Worm (Caenorhabditis elegans): ENCODE measurements around the gene C50B6.7.

The C50B6.7 gene

ce11 chrV:13324933-13325760 lies at the start of gene C50B6.7:
C50B6.7 (minus strand) TSS chrV:13324983.
- TF ChIP-seq ztf-29 (GFP tag; IDR thresholded peaks at IDR 0.05) (no peak), flt-1 (GFP tag; IDR thresholded peaks at IDR 0.05) (no peak), tab-1 (GFP tag; IDR thresholded peaks at IDR 0.05) (no peak), T22C8.4 (GFP tag; IDR thresholded peaks at IDR 0.05) (no peak)

ce11 chrV:13374532-13374931 lies 49.7 kb upstream of the C50B6.7 start:
- TF ChIP-seq T22C8.4 (GFP tag; IDR thresholded peaks at IDR 0.05): no peak
- peak; percentile 59; the same call in 1 of the 2 replicates for TF ChIP-seq flt-1 (GFP tag; IDR thresholded peaks at IDR 0.05)
- TF ChIP-seq cog-1 (tag; optimal IDR thresholded peaks at IDR 0.05): no peak

ce11 chrV:13373643-13374042 lies 48.9 kb upstream of the C50B6.7 start:
- TF ChIP-seq klf-2 (GFP tag; conservative IDR thresholded peaks at IDR 0.05): no peak
- TF ChIP-seq cog-1 (tag; optimal IDR thresholded peaks at IDR 0.05): no peak
- TF ChIP-seq ztf-29 (GFP tag; IDR thresholded peaks at IDR 0.05): no peak
- no peak for TF ChIP-seq med-1 (GFP tag; optimal IDR thresholded peaks at IDR 0.05; ENCODE audit: insufficient read depth)
- TF ChIP-seq ref-1 (GFP tag; conservative IDR thresholded peaks at IDR 0.05): no peak
- no peak for TF ChIP-seq flt-1 (GFP tag; IDR thresholded peaks at IDR 0.05)

- TF ChIP-seq ztf-29 (GFP tag; IDR thresholded peaks at IDR 0.05) (no peak), flt-1 (GFP tag; IDR thresholded peaks at IDR 0.05) (no peak), med-1 (GFP tag; optimal IDR thresholded peaks at IDR 0.05; ENCODE audit: insufficient read depth) (no peak), cog-1 (tag; optimal IDR thresholded peaks at IDR 0.05) (no peak), T22C8.4 (GFP tag; IDR thresholded peaks at IDR 0.05) (no peak), klf-2 (GFP tag; conservative IDR thresholded peaks at IDR 0.05) (no peak), ztf-23 (GFP tag; IDR thresholded peaks at IDR 0.05) (no peak), tab-1 (GFP tag; IDR thresholded peaks at IDR 0.05) (no peak), ref-1 (GFP tag; conservative IDR thresholded peaks at IDR 0.05) (no peak)
These were observed 48.0 kb upstream of the C50B6.7 start for ce11 chrV:13372821-13373220.

- no peak for TF ChIP-seq T22C8.4 (GFP tag; IDR thresholded peaks at IDR 0.05)
- TF ChIP-seq ref-1 (GFP tag; conservative IDR thresholded peaks at IDR 0.05): no peak
- no peak for TF ChIP-seq klf-2 (GFP tag; conservative IDR thresholded peaks at IDR 0.05)
- no peak for TF ChIP-seq cog-1 (tag; optimal IDR thresholded peaks at IDR 0.05)
These were observed 46.6 kb upstream of the C50B6.7 start for ce11 chrV:13371336-13371735.

- TF ChIP-seq med-1 (GFP tag; optimal IDR thresholded peaks at IDR 0.05; ENCODE audit: insufficient read depth) (no peak), flt-1 (GFP tag; IDR thresholded peaks at IDR 0.05) (no peak), ztf-29 (GFP tag; IDR thresholded peaks at IDR 0.05) (no peak), ztf-23 (GFP tag; IDR thresholded peaks at IDR 0.05) (no peak), cog-1 (tag; optimal IDR thresholded peaks at IDR 0.05) (no peak), ref-1 (GFP tag; conservative IDR thresholded peaks at IDR 0.05) (no peak), T22C8.4 (GFP tag; IDR thresholded peaks at IDR 0.05) (no peak), klf-2 (GFP tag; conservative IDR thresholded peaks at IDR 0.05) (no peak), tab-1 (GFP tag; IDR thresholded peaks at IDR 0.05) (no peak)
These were observed 45.5 kb upstream of the C50B6.7 start for ce11 chrV:13370265-13370664.

- no peak for TF ChIP-seq ref-1 (GFP tag; conservative IDR thresholded peaks at IDR 0.05)
- TF ChIP-seq med-1 (GFP tag; optimal IDR thresholded peaks at IDR 0.05; ENCODE audit: insufficient read depth): no peak
- no peak for TF ChIP-seq cog-1 (tag; optimal IDR thresholded peaks at IDR 0.05)
- no peak for TF ChIP-seq tab-1 (GFP tag; IDR thresholded peaks at IDR 0.05)
- TF ChIP-seq ztf-23 (GFP tag; IDR thresholded peaks at IDR 0.05): no peak
- no peak for TF ChIP-seq flt-1 (GFP tag; IDR thresholded peaks at IDR 0.05)
- TF ChIP-seq T22C8.4 (GFP tag; IDR thresholded peaks at IDR 0.05): no peak
- TF ChIP-seq ztf-29 (GFP tag; IDR thresholded peaks at IDR 0.05): no peak
- TF ChIP-seq klf-2 (GFP tag; conservative IDR thresholded peaks at IDR 0.05): no peak
These were observed 44.9 kb upstream of the C50B6.7 start for ce11 chrV:13369663-13370062.

ce11 chrV:13367024-13367423 lies 42.2 kb upstream of the C50B6.7 start, which contains the start of gene srx-125:
srx-125 (plus strand) TSS chrV:13367324.
- TF ChIP-seq klf-2 (GFP tag; conservative IDR thresholded peaks at IDR 0.05): no peak
- no peak for TF ChIP-seq tab-1 (GFP tag; IDR thresholded peaks at IDR 0.05)
- no peak for TF ChIP-seq ztf-23 (GFP tag; IDR thresholded peaks at IDR 0.05)
- TF ChIP-seq med-1 (GFP tag; optimal IDR thresholded peaks at IDR 0.05; ENCODE audit: insufficient read depth): no peak
- TF ChIP-seq ref-1 (GFP tag; conservative IDR thresholded peaks at IDR 0.05): no peak
- no peak for TF ChIP-seq cog-1 (tag; optimal IDR thresholded peaks at IDR 0.05)
- TF ChIP-seq ztf-29 (GFP tag; IDR thresholded peaks at IDR 0.05): no peak
- TF ChIP-seq T22C8.4 (GFP tag; IDR thresholded peaks at IDR 0.05): no peak
- TF ChIP-seq flt-1 (GFP tag; IDR thresholded peaks at IDR 0.05): no peak

ce11 chrV:13366488-13366887 lies 41.7 kb upstream of the C50B6.7 start:
- TF ChIP-seq ztf-23 (GFP tag; IDR thresholded peaks at IDR 0.05): no peak
- no peak for TF ChIP-seq flt-1 (GFP tag; IDR thresholded peaks at IDR 0.05)

- TF ChIP-seq med-1 (GFP tag; optimal IDR thresholded peaks at IDR 0.05; ENCODE audit: insufficient read depth): no peak
- TF ChIP-seq ztf-23 (GFP tag; IDR thresholded peaks at IDR 0.05): no peak
- TF ChIP-seq flt-1 (GFP tag; IDR thresholded peaks at IDR 0.05): no peak
- TF ChIP-seq ref-1 (GFP tag; conservative IDR thresholded peaks at IDR 0.05): no peak
- TF ChIP-seq T22C8.4 (GFP tag; IDR thresholded peaks at IDR 0.05): no peak
- TF ChIP-seq tab-1 (GFP tag; IDR thresholded peaks at IDR 0.05): no peak
- no peak for TF ChIP-seq ztf-29 (GFP tag; IDR thresholded peaks at IDR 0.05)
- no peak for TF ChIP-seq cog-1 (tag; optimal IDR thresholded peaks at IDR 0.05)
- no peak for TF ChIP-seq klf-2 (GFP tag; conservative IDR thresholded peaks at IDR 0.05)
These were observed 39.4 kb upstream of the C50B6.7 start for ce11 chrV:13364227-13364626.

Data from whole organism, midembryonic.